Fruit fly (Drosophila melanogaster): ENCODE data around the gene TTLL1B.

DNA sequence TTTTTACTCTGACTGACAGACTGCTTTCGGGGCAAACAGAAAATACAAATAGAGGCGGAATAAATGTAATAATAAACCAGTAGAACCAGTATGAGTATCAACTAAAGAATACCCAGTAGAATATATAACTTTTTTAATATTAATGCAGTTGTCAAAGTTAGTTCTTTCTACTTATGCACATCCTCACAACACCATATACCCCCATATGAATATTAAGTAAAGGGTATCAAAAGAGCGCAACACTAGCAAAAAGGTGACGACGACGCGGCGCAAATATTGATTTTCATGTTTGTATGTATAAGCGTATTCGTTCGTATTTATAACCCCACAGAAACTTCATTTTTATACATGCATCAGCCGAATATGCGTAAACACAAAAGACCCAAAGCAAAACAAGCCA is 35.0 kb upstream of the TTLL1B start:
- TF ChIP-seq CG3032 (tag; optimal IDR thresholded peaks at IDR 0.05) (peak; percentile 81), svp (GFP tag) (peak; percentile 95), CG31627 (GFP tag; optimal IDR thresholded peaks at IDR 0.05) (peak; percentile 77), Lpt (GFP tag; optimal IDR thresholded peaks at IDR 0.05) (peak; percentile 63), OdsH (GFP tag; optimal IDR thresholded peaks at IDR 0.05) (peak; percentile 84), Sox14 (GFP tag; optimal IDR thresholded peaks at IDR 0.05) (peak; percentile 76), CG10631 (GFP tag; optimal IDR thresholded peaks at IDR 0.05) (peak; percentile 69), Hr4 (GFP tag; optimal IDR thresholded peaks at IDR 0.05) (peak; percentile 79), Sox102F (GFP tag; optimal IDR thresholded peaks at IDR 0.05) (peak; percentile 83), CG6792 (GFP tag; optimal IDR thresholded peaks at IDR 0.05) (peak; percentile 72), Hr39 (GFP tag; optimal IDR thresholded peaks at IDR 0.05) (peak; percentile 74), Ets21C (GFP tag; optimal IDR thresholded peaks at IDR 0.05) (peak; percentile 48)

Data from whole organism, prepupa.